Fruit fly (Drosophila melanogaster): Measurements from ENCODE around the gene CG32152.

CG32152 gene

DNA sequence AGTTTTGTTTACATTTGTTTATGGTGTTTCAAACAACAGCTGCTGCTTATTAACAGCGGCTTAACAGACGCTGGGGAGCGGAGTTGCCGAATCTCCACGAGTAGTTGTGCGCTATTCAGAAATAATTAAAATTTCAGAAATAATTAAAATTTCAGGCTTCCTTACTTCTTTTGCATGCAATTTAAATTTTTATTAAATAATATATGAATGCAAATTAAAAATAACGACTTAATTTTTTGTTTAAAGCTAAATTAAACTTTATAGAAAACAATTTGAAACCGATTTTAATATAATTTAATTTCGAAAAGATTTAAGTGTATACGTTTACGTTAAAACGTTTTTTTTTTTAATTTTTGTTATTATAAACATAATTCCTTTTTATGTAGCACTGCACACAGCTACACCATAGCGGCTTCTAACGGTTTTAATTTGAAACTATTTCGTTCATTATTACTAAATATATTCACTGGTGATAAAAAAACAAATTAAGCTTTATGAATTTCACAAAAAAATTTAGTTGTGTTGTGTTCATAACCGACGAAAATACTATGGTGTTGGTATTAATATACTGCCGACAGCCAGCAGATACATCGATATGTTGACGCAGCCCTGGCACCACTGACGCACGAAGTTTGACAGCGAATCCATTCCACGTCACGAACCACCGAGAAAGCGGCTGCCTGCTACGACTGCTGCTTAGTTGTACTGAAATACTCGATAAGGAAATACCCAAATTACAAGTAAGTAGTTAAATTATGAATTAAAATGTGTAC lies 14.7 kb downstream of the CG32152 start, which contains the start of gene SsRbeta (continued):
- TF ChIP-seq CG9817 (tag; optimal IDR thresholded peaks at IDR 0.05): no peak
- TF ChIP-seq CG16813 (GFP tag; IDR thresholded peaks at IDR 0.05; ENCODE audit: partially characterized antibody): peak; percentile 69
- TF ChIP-seq Scr (GFP tag; IDR thresholded peaks at IDR 0.05; ENCODE audit: partially characterized antibody): peak; percentile 72
- TF ChIP-seq CG4730 (GFP tag; IDR thresholded peaks at IDR 0.05): peak; percentile 37
- TF ChIP-seq E2f2 (GFP tag; IDR thresholded peaks at IDR 0.05): peak; percentile 43; the same call in 1 of the 2 replicates
- peak; percentile 36 for TF ChIP-seq unpg (GFP tag; optimal IDR thresholded peaks at IDR 0.05)
- TF ChIP-seq pzg (GFP tag; optimal IDR thresholded peaks at IDR 0.05): peak; percentile 91
- TF ChIP-seq CG34376 (GFP tag; optimal IDR thresholded peaks at IDR 0.05): no peak
- TF ChIP-seq hbn (GFP tag; IDR thresholded peaks at IDR 0.05; ENCODE audit: partially characterized antibody): peak; percentile 61
- TF ChIP-seq CG18011 (GFP tag; optimal IDR thresholded peaks at IDR 0.05): peak; percentile 94
- TF ChIP-seq salm (tag; optimal IDR thresholded peaks at IDR 0.05): no peak
- peak; percentile 69 for TF ChIP-seq unc-4 (GFP tag; IDR thresholded peaks at IDR 0.05; ENCODE audit: partially characterized antibody)
- TF ChIP-seq trem (tag; optimal IDR thresholded peaks at IDR 0.05): peak; percentile 43
- TF ChIP-seq zfh2 (GFP tag; optimal IDR thresholded peaks at IDR 0.05): no peak
- TF ChIP-seq CG11093 (GFP tag; IDR thresholded peaks at IDR 0.05): no peak
- peak; percentile 53 for TF ChIP-seq sqz (GFP tag; optimal IDR thresholded peaks at IDR 0.05)
- peak; percentile 20; the same call in 2 of the 3 replicates for TF ChIP-seq Dbx (GFP tag; IDR thresholded peaks at IDR 0.05)
- TF ChIP-seq hb (GFP tag; IDR thresholded peaks at IDR 0.05; ENCODE audit: partially characterized antibody): peak; percentile 61; the same call in 1 of the 3 replicates
- TF ChIP-seq zfh1 (GFP tag; IDR thresholded peaks at IDR 0.05): peak; percentile 79
- TF ChIP-seq CG11398 (GFP tag; optimal IDR thresholded peaks at IDR 0.05): no peak
- peak; percentile 84 for TF ChIP-seq Bgb (GFP tag; IDR thresholded peaks at IDR 0.05; ENCODE audit: partially characterized antibody)
- no peak for TF ChIP-seq CG8281 (tag; optimal IDR thresholded peaks at IDR 0.05)
- TF ChIP-seq Oaz (GFP tag; IDR thresholded peaks at IDR 0.05): no peak
- TF ChIP-seq CG17186 (GFP tag; optimal IDR thresholded peaks at IDR 0.05): peak; percentile 49
- peak; percentile 33 for TF ChIP-seq Oli (tag; optimal IDR thresholded peaks at IDR 0.05)
- no peak for TF ChIP-seq CG18619 (GFP tag; optimal IDR thresholded peaks at IDR 0.05)
- 0 out of 3 replicates have a peak, but pooled peaks have one; percentile 17 for TF ChIP-seq CG2199 (GFP tag; IDR thresholded peaks at IDR 0.05)
- peak; percentile 7 for TF ChIP-seq Fer3 (tag; optimal IDR thresholded peaks at IDR 0.05)

DNA sequence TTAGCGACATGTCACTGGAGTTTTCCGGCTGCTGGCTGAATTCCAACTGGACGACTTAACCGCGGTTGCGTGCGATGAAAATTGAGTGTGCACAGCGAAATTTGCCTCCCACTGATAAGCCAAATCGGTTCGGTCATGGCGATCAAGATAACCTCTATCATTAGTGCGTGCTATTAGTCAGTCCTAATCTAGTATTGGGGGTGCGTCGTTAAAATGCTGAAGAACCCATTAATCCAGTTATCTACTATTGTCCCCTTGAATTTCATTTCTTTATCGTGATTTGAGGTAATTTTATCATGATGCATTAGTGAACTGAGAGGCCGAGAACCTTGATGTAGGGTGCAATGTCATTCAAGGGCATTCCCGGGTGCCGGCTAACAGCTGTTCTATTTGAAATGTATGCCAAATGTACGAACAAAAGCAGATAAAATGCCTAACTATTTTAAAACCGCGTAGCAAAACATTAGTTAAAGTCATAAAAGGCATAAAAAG lies 15.3 kb downstream of the CG32152 start, which contains the start of gene Pgm1:
Pgm1 (minus strand) TSS at position 51 of the 492 bp plus-strand sequence.
- TF ChIP-seq nau (GFP tag; optimal IDR thresholded peaks at IDR 0.05) (no peak), CG4820 (GFP tag; optimal IDR thresholded peaks at IDR 0.05) (peak; percentile 74), Sry-β (GFP tag; optimal IDR thresholded peaks at IDR 0.05) (no peak), CG34376 (GFP tag; optimal IDR thresholded peaks at IDR 0.05) (peak; percentile 98), ci (GFP tag; IDR thresholded peaks at IDR 0.05) (peak; percentile 79), CG14441 (GFP tag; IDR thresholded peaks at IDR 0.05) (peak; percentile 78), Scr (GFP tag; IDR thresholded peaks at IDR 0.05; ENCODE audit: partially characterized antibody) (no peak), CG17361 (GFP tag; IDR thresholded peaks at IDR 0.05) (peak; percentile 71), Nf-YC (tag; optimal IDR thresholded peaks at IDR 0.05) (peak; percentile 69), CG14710 (tag; optimal IDR thresholded peaks at IDR 0.05) (peak; percentile 45), CG15601 (tag; optimal IDR thresholded peaks at IDR 0.05) (peak; percentile 51), sens-2 (GFP tag; IDR thresholded peaks at IDR 0.05) (no peak), Asciz (GFP tag; optimal IDR thresholded peaks at IDR 0.05) (no peak), CG18011 (GFP tag; optimal IDR thresholded peaks at IDR 0.05) (peak; percentile 45), chn (GFP tag; optimal IDR thresholded peaks at IDR 0.05) (peak; percentile 89), luna (GFP tag; optimal IDR thresholded peaks at IDR 0.05) (peak; percentile 89), ro (GFP tag; IDR thresholded peaks at IDR 0.05) (no peak), CG13287 (GFP tag; IDR thresholded peaks at IDR 0.05; ENCODE audit: partially characterized antibody) (0 out of 2 replicates have a peak, but pooled peaks have one; percentile 24), Vsx1 (GFP tag; optimal IDR thresholded peaks at IDR 0.05) (peak; percentile 51), so (GFP tag; IDR thresholded peaks at IDR 0.05) (peak; percentile 67; the same call in 1 of the 3 replicates), Lim3 (GFP tag; IDR thresholded peaks at IDR 0.05) (peak; percentile 21; the same call in 1 of the 2 replicates), CG30431 (GFP tag; optimal IDR thresholded peaks at IDR 0.05) (peak; percentile 60), CG9797 (GFP tag; optimal IDR thresholded peaks at IDR 0.05) (peak; percentile 36)
